Worm (Caenorhabditis elegans) whole organism, L4 larva: ENCODE results near the gene txdc-12.2.
"Not testable (repeated sequence)": the region's sequence is repeated elsewhere in the genome, so short reads cannot be mapped to it uniquely, and the experiment has no call there.

Experiments used
- D1046.2 ChIP-seq: fragments of 200-800 bp; sonication (Bioruptor generic); IDR thresholded peaks from 2 replicates; pipeline ENCODE4 v1.3.6; 2022; ENCODE audit warnings: missing genetic modification characterization, missing compliant biosample characterization
- F44E2.7 ChIP-seq: fragments of 200-800 bp; sonication (Bioruptor generic); IDR thresholded peaks from 2 replicates; pipeline ENCODE4 v2.1.2; 2022; ENCODE audit warnings: missing genetic modification characterization, missing compliant biosample characterization
- T26A8.4 ChIP-seq: fragments of 200-800 bp; sonication (Bioruptor generic); IDR thresholded peaks from 2 replicates; pipeline ENCODE4 v1.3.6; 2022; ENCODE audit warnings: missing genetic modification characterization, missing compliant biosample characterization
- Y48G9A.11 ChIP-seq: fragments of 200-800 bp; sonication (Bioruptor generic); IDR thresholded peaks from 2 replicates; pipeline ENCODE4 v1.3.6; 2022; ENCODE audit warnings: missing genetic modification reagents, missing genetic modification characterization, missing compliant biosample characterization
- Y75B8A.6 ChIP-seq: fragments of 200-800 bp; sonication (Bioruptor generic); IDR thresholded peaks from 2 replicates; pipeline ENCODE4 v1.3.6; 2022; ENCODE audit warnings: missing genetic modification reagents, missing genetic modification characterization, missing compliant biosample characterization
- ZK337.2 ChIP-seq: fragments of 200-800 bp; sonication (Bioruptor generic); IDR thresholded peaks from 2 replicates; pipeline ENCODE4 v1.3.6; 2022; ENCODE audit warnings: missing genetic modification reagents, missing genetic modification characterization, missing compliant biosample characterization
- ama-1 ChIP-seq: fragments of 150-350 bp; optimal IDR thresholded peaks from 2 replicates; lab custom pipeline; 2014; ENCODE audit warnings: inconsistent platforms, mixed read lengths
- ceh-20 ChIP-seq: fragments of 200-800 bp; sonication (Bioruptor generic); IDR thresholded peaks from 2 replicates; pipeline ENCODE4 v1.3.6; 2022; ENCODE audit warnings: missing genetic modification reagents, missing genetic modification characterization, missing compliant biosample characterization
- ceh-44 ChIP-seq: fragments of 200-800 bp; sonication (Bioruptor generic); IDR thresholded peaks from 2 replicates; pipeline ENCODE4 v1.3.6; 2022; ENCODE audit warnings: missing genetic modification reagents, missing genetic modification characterization, missing compliant biosample characterization
- ceh-62 ChIP-seq: sonication (generic microtip); optimal IDR thresholded peaks from 2 replicates; lab custom pipeline; 2017; ENCODE audit warnings: missing biosample characterization, missing genetic modification characterization
- daf-12 ChIP-seq: fragments of 150-350 bp; optimal IDR thresholded peaks from 2 replicates; lab custom pipeline; 2014; ENCODE audit warnings: missing biosample characterization, missing genetic modification reagents, missing genetic modification characterization
- daf-8 ChIP-seq: fragments of 200-800 bp; sonication (Bioruptor generic); IDR thresholded peaks from 2 replicates; pipeline ENCODE4 v1.3.6; 2022; ENCODE audit warnings: missing genetic modification characterization, missing compliant biosample characterization
- dmd-6 ChIP-seq: fragments of 200-800 bp; sonication (Bioruptor generic); IDR thresholded peaks from 2 replicates; pipeline ENCODE4 v1.3.6; 2022; ENCODE audit warnings: missing genetic modification reagents, missing genetic modification characterization, missing compliant biosample characterization
- dmd-8 ChIP-seq: fragments of 200-800 bp; sonication (Bioruptor generic); IDR thresholded peaks from 2 replicates; pipeline ENCODE4 v1.3.6; 2022; ENCODE audit warnings: missing genetic modification characterization, missing compliant biosample characterization
- dmd-9 ChIP-seq: fragments of 200-800 bp; sonication (Bioruptor generic); IDR thresholded peaks from 2 replicates; pipeline ENCODE4 v1.3.6; 2022; ENCODE audit warnings: missing genetic modification reagents, missing genetic modification characterization, missing compliant biosample characterization
- dpl-1 ChIP-seq: fragments of 150-350 bp; optimal IDR thresholded peaks from 2 replicates; lab custom pipeline; 2014; ENCODE audit warnings: missing biosample characterization, missing genetic modification reagents, missing genetic modification characterization
- dve-1 ChIP-seq: sonication (generic microtip); optimal IDR thresholded peaks from 2 replicates; lab custom pipeline; 2017; ENCODE audit warnings: antibody characterized with exemption, mild to moderate bottlenecking, missing genetic modification characterization, missing compliant biosample characterization; ENCODE audit not compliant: insufficient read depth
- egl-43 ChIP-seq: fragments of 200-800 bp; sonication (Bioruptor generic); IDR thresholded peaks from 2 replicates; pipeline ENCODE4 v1.3.6; 2022; ENCODE audit warnings: missing genetic modification reagents, missing genetic modification characterization, missing compliant biosample characterization
- fkh-10 ChIP-seq: fragments of 150-350 bp; optimal IDR thresholded peaks from 2 replicates; lab custom pipeline; 2014; ENCODE audit warnings: missing biosample characterization, missing genetic modification reagents, missing genetic modification characterization
- hlh-11 ChIP-seq: fragments of 200-800 bp; sonication (Bioruptor generic); optimal IDR thresholded peaks from 2 replicates; lab custom pipeline; 2018; ENCODE audit warnings: mild to moderate bottlenecking, missing genetic modification characterization, missing compliant biosample characterization
- lim-7 ChIP-seq: fragments of 200-800 bp; sonication (Bioruptor generic); IDR thresholded peaks from 2 replicates; pipeline ENCODE4 v1.3.6; 2022; ENCODE audit warnings: missing genetic modification characterization, missing compliant biosample characterization
- lin-29 ChIP-seq: fragments of 200-800 bp; sonication (Bioruptor generic); IDR thresholded peaks from 2 replicates; pipeline ENCODE4 v1.3.6; 2022; ENCODE audit warnings: missing genetic modification reagents, missing genetic modification characterization, missing compliant biosample characterization
- lsy-2 ChIP-seq, 2 experiments: fragments of 150-350 bp in 1 of 2; sonication (generic microtip) in 1 of 2; optimal IDR thresholded peaks; 2 replicates each; lab custom pipeline; 2014 to 2017; ENCODE audit warnings: missing biosample characterization in 2 of 2, missing genetic modification characterization in 2 of 2
- madf-5 ChIP-seq, 2 experiments: fragments of 200-800 bp; sonication (Bioruptor generic); IDR thresholded peaks; 2 replicates each; pipeline ENCODE4 v1.3.6; 2022; ENCODE audit warnings: missing compliant biosample characterization in 2 of 2, missing genetic modification characterization in 2 of 2
- madf-9 ChIP-seq: fragments of 200-800 bp; sonication (Bioruptor generic); conservative IDR thresholded peaks from 2 replicates; pipeline ENCODE4 v1.3.6; 2022; ENCODE audit warnings: missing genetic modification reagents, missing genetic modification characterization, missing compliant biosample characterization
- nhr-111 ChIP-seq: fragments of 200-800 bp; sonication (Bioruptor generic); optimal IDR thresholded peaks from 2 replicates; lab custom pipeline; 2018; ENCODE audit warnings: mild to moderate bottlenecking, missing genetic modification characterization, missing compliant biosample characterization
- nhr-28 ChIP-seq: fragments of 150-350 bp; optimal IDR thresholded peaks from 2 replicates; lab custom pipeline; 2014; ENCODE audit warnings: missing biosample characterization, missing genetic modification characterization
- nhr-42 ChIP-seq: fragments of 200-800 bp; sonication (Bioruptor generic); IDR thresholded peaks from 2 replicates; pipeline ENCODE4 v1.3.6; 2022; ENCODE audit warnings: missing genetic modification characterization, missing compliant biosample characterization
- nhr-48 ChIP-seq: sonication (generic microtip); optimal IDR thresholded peaks from 2 replicates; lab custom pipeline; 2016; ENCODE audit warnings: mild to moderate bottlenecking, missing genetic modification characterization, missing compliant biosample characterization
- nhr-77 ChIP-seq: fragments of 150-350 bp; optimal IDR thresholded peaks from 2 replicates; lab custom pipeline; 2014; ENCODE audit warnings: missing biosample characterization, missing genetic modification characterization
- pha-4 ChIP-seq, 2 experiments: fragments of 150-350 bp in 1 of 2; fragments of 200-800 bp in 1 of 2; sonication (Bioruptor generic) in 1 of 2; IDR thresholded peaks in 1 of 2; optimal IDR thresholded peaks in 1 of 2; 2 replicates each; pipeline versions ENCODE4 v1.3.6 to Lab custom; 2014 to 2022; ENCODE audit warnings: missing genetic modification characterization in 2 of 2, missing genetic modification reagents in 2 of 2, missing biosample characterization in 1 of 2, missing compliant biosample characterization in 1 of 2
- php-3 ChIP-seq: fragments of 200-800 bp; sonication (Bioruptor generic); IDR thresholded peaks from 2 replicates; pipeline ENCODE4 v1.3.6; 2022; ENCODE audit warnings: missing genetic modification reagents, missing genetic modification characterization, missing compliant biosample characterization
- rbr-2 ChIP-seq: sonication (generic microtip); optimal IDR thresholded peaks from 2 replicates; lab custom pipeline; 2016; ENCODE audit warnings: missing genotype, missing genetic modification characterization, missing compliant biosample characterization
- saeg-2 ChIP-seq: fragments of 200-800 bp; sonication (Bioruptor generic); IDR thresholded peaks from 2 replicates; pipeline ENCODE4 v1.3.6; 2022; ENCODE audit warnings: missing genetic modification reagents, missing genetic modification characterization, missing compliant biosample characterization
- set-16 ChIP-seq: fragments of 200-800 bp; sonication (Bioruptor generic); IDR thresholded peaks from 2 replicates; pipeline ENCODE4 v1.3.6; 2022; ENCODE audit warnings: missing genetic modification reagents, missing genetic modification characterization, missing compliant biosample characterization
- skn-1 ChIP-seq: fragments of 150-350 bp; optimal IDR thresholded peaks from 2 replicates; lab custom pipeline; 2014; ENCODE audit warnings: missing biosample characterization, missing genetic modification characterization
- snpc-4 ChIP-seq: fragments of 150-350 bp; optimal IDR thresholded peaks from 2 replicates; lab custom pipeline; 2014; ENCODE audit warnings: missing biosample characterization, missing genetic modification characterization
- spr-1 ChIP-seq: sonication (generic microtip); optimal IDR thresholded peaks from 2 replicates; lab custom pipeline; 2016; ENCODE audit warnings: mild to moderate bottlenecking, missing genetic modification characterization, missing compliant biosample characterization
- tag-97 ChIP-seq: fragments of 200-800 bp; sonication (Bioruptor generic); IDR thresholded peaks from 2 replicates; pipeline ENCODE4 v1.3.6; 2022; ENCODE audit warnings: missing genetic modification characterization, missing compliant biosample characterization
- tra-1 ChIP-seq: fragments of 200-800 bp; sonication (Bioruptor generic); IDR thresholded peaks from 2 replicates; pipeline ENCODE4 v1.3.6; 2022; ENCODE audit warnings: missing genetic modification reagents, missing genetic modification characterization, missing compliant biosample characterization
- unc-130 ChIP-seq: sonication (generic microtip); optimal IDR thresholded peaks from 2 replicates; lab custom pipeline; 2016; ENCODE audit warnings: missing genetic modification reagents, missing genetic modification characterization, missing compliant biosample characterization
- zfp-2 ChIP-seq: sonication (generic microtip); optimal IDR thresholded peaks from 2 replicates; lab custom pipeline; 2016; ENCODE audit warnings: mild to moderate bottlenecking, missing genetic modification characterization, missing compliant biosample characterization
- zip-11 ChIP-seq: fragments of 200-800 bp; sonication (Bioruptor generic); IDR thresholded peaks from 2 replicates; pipeline ENCODE4 v1.3.6; 2022; ENCODE audit warnings: missing genetic modification characterization, missing compliant biosample characterization
- ztf-11 ChIP-seq: fragments of 150-350 bp; optimal IDR thresholded peaks from 2 replicates; lab custom pipeline; 2014; ENCODE audit warnings: missing biosample characterization, missing genetic modification characterization

The txdc-12.2 gene

DNA sequence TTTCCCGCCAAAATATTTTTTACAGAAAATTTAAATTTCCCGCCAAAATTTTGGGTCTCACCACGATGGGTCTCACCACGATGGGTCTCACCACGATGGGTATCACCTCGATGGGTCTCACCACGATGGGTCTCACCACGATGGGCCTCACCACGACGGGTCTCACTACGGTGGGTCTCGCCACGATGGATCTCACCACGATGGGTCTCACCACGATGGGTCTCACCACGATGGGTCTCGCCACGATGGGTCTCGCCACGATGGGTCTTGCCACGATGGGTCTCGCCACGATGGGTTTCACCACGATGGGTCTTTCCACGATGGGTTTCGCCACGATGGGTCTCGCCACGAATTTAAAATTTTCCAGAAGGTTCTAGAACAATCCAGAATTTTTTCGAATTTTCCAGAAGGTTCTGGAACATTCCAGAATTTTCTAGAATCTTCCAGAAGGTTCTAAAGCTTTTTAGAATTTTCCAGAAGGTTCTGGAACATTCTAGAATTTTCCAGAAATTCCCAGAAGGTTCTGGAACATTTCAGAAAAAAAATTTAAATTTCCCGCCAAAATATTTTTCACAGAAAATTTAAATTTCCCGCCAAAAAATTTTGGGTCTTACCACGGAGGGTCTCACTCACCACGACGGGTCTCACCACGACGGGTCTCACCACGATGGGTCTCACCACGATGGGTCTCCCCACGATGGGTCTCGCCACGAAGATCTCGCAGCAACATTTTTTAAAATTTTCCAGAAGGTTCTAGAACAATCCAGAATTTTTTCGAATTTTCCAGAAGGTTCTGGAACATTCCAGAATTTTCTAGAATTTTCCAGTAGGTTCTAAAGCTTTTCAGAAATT lies 15.5 kb upstream of the txdc-12.2 start:
- TF ChIP-seq ZK337.2 (GFP tag; lab: Robert Waterston, UW): peak; percentile 36; the same call in 1 of the 2 replicates
- peak; percentile 75; the same call in 1 of the 2 replicates for TF ChIP-seq D1046.2 (GFP tag; lab: Robert Waterston, UW)
- TF ChIP-seq tag-97 (GFP tag; lab: Robert Waterston, UW): 0 out of 2 replicates have a peak, but pooled peaks have one; percentile 30
- peak; percentile 15 to 58; a peak in 2 of 4 replicates for TF ChIP-seq madf-5 (GFP tag; IDR thresholded peaks at IDR 0.05; lab: Robert Waterston, UW)
- TF ChIP-seq pha-4 (GFP tag; IDR thresholded peaks at IDR 0.05; lab: Robert Waterston, UW): 0 out of 2 replicates have a peak, but pooled peaks have one; percentile 14
- TF ChIP-seq pha-4 (tag; optimal IDR thresholded peaks at IDR 0.05; lab: Kevin White, UChicago): not testable (repeated sequence)
- TF ChIP-seq T26A8.4 (GFP tag; lab: Robert Waterston, UW): 0 out of 2 replicates have a peak, but pooled peaks have one; percentile 29
- TF ChIP-seq Y48G9A.11 (GFP tag; lab: Robert Waterston, UW): 0 out of 2 replicates have a peak, but pooled peaks have one; percentile 8
- TF ChIP-seq dmd-9 (GFP tag; lab: Robert Waterston, UW): peak; percentile 65; the same call in 1 of the 2 replicates
- TF ChIP-seq F44E2.7: peak; percentile 42; the same call in 1 of the 2 replicates
- TF ChIP-seq tra-1 (GFP tag; lab: Robert Waterston, UW): 0 out of 2 replicates have a peak, but pooled peaks have one; percentile 11
- peak; percentile 54; the same call in 1 of the 2 replicates for TF ChIP-seq egl-43 (GFP tag; lab: Robert Waterston, UW)
- 0 out of 2 replicates have a peak, but pooled peaks have one; percentile 16 for TF ChIP-seq Y75B8A.6 (GFP tag; lab: Robert Waterston, UW)
- peak; percentile 87 for TF ChIP-seq set-16 (GFP tag; lab: Robert Waterston, UW)
- TF ChIP-seq lim-7 (GFP tag; lab: Robert Waterston, UW): peak; percentile 65; the same call in 1 of the 2 replicates
- TF ChIP-seq ceh-44: 0 out of 2 replicates have a peak, but pooled peaks have one; percentile 49
- 0 out of 2 replicates have a peak, but pooled peaks have one; percentile 25 for TF ChIP-seq madf-9 (GFP tag; lab: Robert Waterston, UW)
- peak; percentile 81; the same call in 1 of the 2 replicates for TF ChIP-seq nhr-42
- 0 out of 2 replicates have a peak, but pooled peaks have one; percentile 34 for TF ChIP-seq zip-11 (GFP tag; lab: Robert Waterston, UW)
- TF ChIP-seq php-3 (GFP tag; lab: Robert Waterston, UW): 0 out of 2 replicates have a peak, but pooled peaks have one; percentile 37

- TF ChIP-seq dve-1 (tag; lab: Kevin White, UChicago) (peak; percentile 4), ama-1 (lab: Kevin White, UChicago) (no peak)
- TF ChIP-seq, all 104 proteins: peak for 1
Measured at ce11 chrX:2064730-2065129, 9.5 kb upstream of the txdc-12.2 start, which contains the start of gene F49H12.7. Gene F49H12.7, plus strand, starts transcription at chrX:2065030.

ce11 chrX:2068294-2068693 lies 6.0 kb upstream of the txdc-12.2 start:
- TF ChIP-seq skn-1 (tag; lab: Kevin White, UChicago) (no peak), F44E2.7 (no peak), ama-1 (lab: Kevin White, UChicago) (no peak), hlh-11 (tag; lab: Kevin White, UChicago) (peak; percentile 53), rbr-2 (no peak), lsy-2 (tag; optimal IDR thresholded peaks at IDR 0.05; lab: Kevin White, UChicago) (no peak), dmd-6 (GFP tag; lab: Robert Waterston, UW) (peak; percentile 53), ztf-11 (no peak), zfp-2 (tag; lab: Kevin White, UChicago) (no peak), daf-12 (no peak), dve-1 (tag; lab: Kevin White, UChicago) (peak; percentile 48), saeg-2 (GFP tag; lab: Robert Waterston, UW) (no peak), spr-1 (tag; lab: Kevin White, UChicago) (no peak), tag-97 (GFP tag; lab: Robert Waterston, UW) (no peak), unc-130 (GFP tag; lab: Kevin White, UChicago) (no peak), fkh-10 (GFP tag; lab: Kevin White, UChicago) (no peak), daf-8 (GFP tag; lab: Robert Waterston, UW) (no peak), lin-29 (GFP tag; lab: Robert Waterston, UW) (no peak), nhr-48 (tag; lab: Kevin White, UChicago) (no peak), nhr-111 (no peak), dmd-8 (GFP tag; lab: Robert Waterston, UW) (no peak), snpc-4 (tag; lab: Kevin White, UChicago) (no peak), madf-9 (GFP tag; lab: Robert Waterston, UW) (no peak), dpl-1 (GFP tag; lab: Kevin White, UChicago) (no peak), ceh-62 (no peak), ceh-20 (GFP tag; lab: Robert Waterston, UW) (no peak), nhr-77 (tag; lab: Kevin White, UChicago) (peak; percentile 59), nhr-28 (tag; lab: Kevin White, UChicago) (peak; percentile 58)
